Worm (Caenorhabditis elegans): ENCODE results near the gene Y82E9BL.1.

- no peak for TF ChIP-seq nhr-12 (tag; optimal IDR thresholded peaks at IDR 0.05)
- TF ChIP-seq snpc-4 (tag; optimal IDR thresholded peaks at IDR 0.05) = no peak
- TF ChIP-seq ztf-11 (tag; optimal IDR thresholded peaks at IDR 0.05) = no peak
Measured at ce11 chrIII:1331894-1332293, 23.3 kb downstream of the Y82E9BL.1 start, which contains the start of gene Y82E9BL.19.

Data from whole organism, mixed stage, embryonic.